Fruit fly (Drosophila melanogaster): ENCODE results near the gene chinmo.

Gene chinmo

dm6 chr2L:1627824-1628501, 23.1 kb upstream of the chinmo start (continued):
- TF ChIP-seq CG3838 (GFP tag; optimal IDR thresholded peaks at IDR 0.05) (no peak), tx (GFP tag; optimal IDR thresholded peaks at IDR 0.05) (peak; percentile 46), CG10209 (GFP tag; optimal IDR thresholded peaks at IDR 0.05) (peak; percentile 62), CG9437 (GFP tag; optimal IDR thresholded peaks at IDR 0.05) (no peak), CG1647 (GFP tag; optimal IDR thresholded peaks at IDR 0.05) (no peak), CG18011 (GFP tag; optimal IDR thresholded peaks at IDR 0.05) (no peak), Hr39 (optimal IDR thresholded peaks at IDR 0.05) (no peak), mam (GFP tag; optimal IDR thresholded peaks at IDR 0.05) (peak; percentile 68), jigr1 (GFP tag; IDR thresholded peaks at IDR 0.05) (no peak), CG34422 (GFP tag; IDR thresholded peaks at IDR 0.05) (no peak), CG11093 (GFP tag; IDR thresholded peaks at IDR 0.05) (no peak), shn (GFP tag; optimal IDR thresholded peaks at IDR 0.05) (peak; percentile 63), Vsx1 (GFP tag; optimal IDR thresholded peaks at IDR 0.05) (no peak), gfzf (GFP tag; optimal IDR thresholded peaks at IDR 0.05) (no peak), vfl (GFP tag; optimal IDR thresholded peaks at IDR 0.05) (peak; percentile 8), CG3995 (GFP tag; optimal IDR thresholded peaks at IDR 0.05) (no peak), CG12769 (tag; optimal IDR thresholded peaks at IDR 0.05) (peak; percentile 77), gro (GFP tag; optimal IDR thresholded peaks at IDR 0.05) (peak; percentile 62), CG4707 (GFP tag; optimal IDR thresholded peaks at IDR 0.05) (no peak), slp2 (GFP tag; optimal IDR thresholded peaks at IDR 0.05) (no peak), H2.0 (GFP tag; IDR thresholded peaks at IDR 0.05) (peak; percentile 30; the same call in 1 of the 2 replicates), stwl (tag; optimal IDR thresholded peaks at IDR 0.05) (no peak), CG7271 (tag; optimal IDR thresholded peaks at IDR 0.05) (no peak), Ptx1 (GFP tag; IDR thresholded peaks at IDR 0.05) (peak; percentile 62; the same call in 1 of the 2 replicates), Adf1 (GFP tag; IDR thresholded peaks at IDR 0.05) (peak; percentile 48), Abd-B (GFP tag; optimal IDR thresholded peaks at IDR 0.05) (no peak), BEAF-32 (GFP tag; optimal IDR thresholded peaks at IDR 0.05) (no peak), Ravus (GFP tag; IDR thresholded peaks at IDR 0.05) (no peak), dm (GFP tag; optimal IDR thresholded peaks at IDR 0.05) (no peak), crc (GFP tag; optimal IDR thresholded peaks at IDR 0.05) (peak; percentile 15), Nf-YA (GFP tag; IDR thresholded peaks at IDR 0.05) (no peak), luna (GFP tag; optimal IDR thresholded peaks at IDR 0.05) (no peak), CG9215 (GFP tag; IDR thresholded peaks at IDR 0.05) (peak; percentile 51), zfh1 (GFP tag; IDR thresholded peaks at IDR 0.05) (no peak), Gsc (GFP tag; IDR thresholded peaks at IDR 0.05) (no peak), CG10543 (GFP tag; optimal IDR thresholded peaks at IDR 0.05) (peak; percentile 93), CG6791 (GFP tag; IDR thresholded peaks at IDR 0.05; ENCODE audit: partially characterized antibody) (no peak), NFAT (GFP tag; IDR thresholded peaks at IDR 0.05) (peak; percentile 63; the same call in 1 of the 2 replicates), Oli (tag; optimal IDR thresholded peaks at IDR 0.05) (peak; percentile 44), Sox100B (GFP tag; optimal IDR thresholded peaks at IDR 0.05) (no peak), dimm (GFP tag; IDR thresholded peaks at IDR 0.05) (no peak), dati (GFP tag; IDR thresholded peaks at IDR 0.05) (no peak), Dip3 (GFP tag; optimal IDR thresholded peaks at IDR 0.05) (peak; percentile 20), CG13123 (GFP tag; optimal IDR thresholded peaks at IDR 0.05) (peak; percentile 17), tin (GFP tag; optimal IDR thresholded peaks at IDR 0.05) (peak; percentile 23), Bgb (GFP tag; IDR thresholded peaks at IDR 0.05; ENCODE audit: partially characterized antibody) (no peak), p53 (GFP tag; optimal IDR thresholded peaks at IDR 0.05) (no peak), dpn (GFP tag; optimal IDR thresholded peaks at IDR 0.05) (peak; percentile 51 to 71), CG17912 (GFP tag; optimal IDR thresholded peaks at IDR 0.05) (no peak), al (GFP tag; IDR thresholded peaks at IDR 0.05) (peak; percentile 74), usp (GFP tag; optimal IDR thresholded peaks at IDR 0.05) (no peak)
